Fruit fly (Drosophila melanogaster): ENCODE data around the gene CG7766.

Gene CG7766

dm6 chrX:9103308-9104185, at the start of gene CG7766:
Gene CG7766 (minus strand): TSS chrX:9103739.
- TF ChIP-seq noc (tag; optimal IDR thresholded peaks at IDR 0.05) = no peak

- TF ChIP-seq noc (tag; optimal IDR thresholded peaks at IDR 0.05) = peak; percentile 51
Measured at dm6 chrX:9152127-9152598, 48.6 kb upstream of the CG7766 start.

- TF ChIP-seq noc (tag; optimal IDR thresholded peaks at IDR 0.05) = no peak
Measured at dm6 chrX:9148989-9149522, 45.5 kb upstream of the CG7766 start, which contains the start of the genes fh and Bap111. Gene fh (minus strand): TSS chrX:9149071. Gene Bap111 (plus strand): TSS chrX:9149309.

dm6 chrX:9142224-9142802, 38.8 kb upstream of the CG7766 start, which contains the start of gene CG7065:
Gene CG7065 (plus strand): TSS chrX:9142493.
- no peak for TF ChIP-seq noc (tag; optimal IDR thresholded peaks at IDR 0.05)

- no peak for TF ChIP-seq noc (tag; optimal IDR thresholded peaks at IDR 0.05)
Measured at dm6 chrX:9141219-9141618, 37.7 kb upstream of the CG7766 start.

dm6 chrX:9139138-9139537, 35.6 kb upstream of the CG7766 start:
- no peak for TF ChIP-seq noc (tag; optimal IDR thresholded peaks at IDR 0.05)

dm6 chrX:9136776-9137550, 33.4 kb upstream of the CG7766 start:
- TF ChIP-seq noc (tag; optimal IDR thresholded peaks at IDR 0.05) = no peak

dm6 chrX:9134922-9135453, 31.4 kb upstream of the CG7766 start, which contains the start of gene fend:
Gene fend (minus strand): TSS chrX:9135099.
- TF ChIP-seq noc (tag; optimal IDR thresholded peaks at IDR 0.05) = no peak

- TF ChIP-seq noc (tag; optimal IDR thresholded peaks at IDR 0.05) = no peak
Measured at dm6 chrX:9134241-9134849, 30.8 kb upstream of the CG7766 start.

- no peak for TF ChIP-seq noc (tag; optimal IDR thresholded peaks at IDR 0.05)
Measured at dm6 chrX:9133577-9134240, 30.2 kb upstream of the CG7766 start.

- no peak for TF ChIP-seq noc (tag; optimal IDR thresholded peaks at IDR 0.05)
Measured at dm6 chrX:9132589-9133237, 29.2 kb upstream of the CG7766 start.

dm6 chrX:9131523-9131922, 28.0 kb upstream of the CG7766 start:
- no peak for TF ChIP-seq noc (tag; optimal IDR thresholded peaks at IDR 0.05)

- no peak for TF ChIP-seq noc (tag; optimal IDR thresholded peaks at IDR 0.05)
Measured at dm6 chrX:9130243-9130642, 26.7 kb upstream of the CG7766 start.

- TF ChIP-seq noc (tag; optimal IDR thresholded peaks at IDR 0.05) = no peak
Measured at dm6 chrX:9129436-9129835, 25.9 kb upstream of the CG7766 start.
